Worm (Caenorhabditis elegans) whole organism, dauer: Measurements from ENCODE around the gene K01G12.3.

Experiments
- unc-62 ChIP-seq: sonication (generic microtip); optimal IDR thresholded peaks from 2 replicates; lab custom pipeline; 2017; ENCODE audit warnings: missing biosample characterization, missing genetic modification reagents, missing genetic modification characterization

The K01G12.3 gene

DNA sequence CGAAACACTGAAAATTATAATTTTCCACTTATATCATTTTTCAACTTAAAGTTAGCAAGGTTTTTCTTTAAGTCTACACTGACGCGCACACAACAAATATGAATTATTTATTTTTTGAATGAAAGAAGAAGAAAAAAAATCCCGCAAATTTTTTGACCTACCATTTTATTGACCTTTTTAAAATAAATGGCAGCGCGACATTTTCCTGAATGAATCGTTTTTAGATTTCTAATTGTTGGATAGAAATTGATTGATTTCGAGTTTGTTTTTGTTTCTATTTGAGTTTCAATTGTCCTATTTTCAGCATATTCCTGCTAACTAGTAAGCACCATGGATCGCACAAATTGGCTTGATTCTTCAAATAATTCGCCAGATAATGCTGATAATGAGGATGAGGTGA lies at the start of gene K01G12.3:
Gene K01G12.3, plus strand, starts transcription at position 301 of the 400 bp plus-strand sequence.
- TF ChIP-seq unc-62 (GFP tag; lab: Kevin White, UChicago) = no peak

DNA sequence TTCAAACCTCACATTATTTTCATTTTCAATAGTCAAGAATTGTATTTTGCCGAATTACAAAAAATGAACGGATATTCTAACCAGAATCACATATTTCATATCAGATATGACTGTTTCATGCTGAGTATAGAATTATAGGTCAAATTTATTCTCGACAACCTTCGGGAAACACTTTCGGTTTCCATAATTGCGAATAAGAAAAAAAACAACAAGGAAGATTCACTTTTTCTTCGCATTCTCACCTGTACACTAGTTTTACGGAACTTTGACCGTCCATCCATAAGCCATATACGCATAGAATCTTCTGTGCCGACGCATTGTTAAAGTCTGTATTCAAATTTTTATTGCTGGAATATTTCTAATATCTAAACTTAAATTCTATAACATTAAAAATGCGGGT lies 47.7 kb upstream of the K01G12.3 start, which contains the start of gene oac-37:
Gene oac-37, plus strand, starts transcription at position 301 of the 400 bp plus-strand sequence.
- no peak for TF ChIP-seq unc-62 (GFP tag; lab: Kevin White, UChicago)

DNA sequence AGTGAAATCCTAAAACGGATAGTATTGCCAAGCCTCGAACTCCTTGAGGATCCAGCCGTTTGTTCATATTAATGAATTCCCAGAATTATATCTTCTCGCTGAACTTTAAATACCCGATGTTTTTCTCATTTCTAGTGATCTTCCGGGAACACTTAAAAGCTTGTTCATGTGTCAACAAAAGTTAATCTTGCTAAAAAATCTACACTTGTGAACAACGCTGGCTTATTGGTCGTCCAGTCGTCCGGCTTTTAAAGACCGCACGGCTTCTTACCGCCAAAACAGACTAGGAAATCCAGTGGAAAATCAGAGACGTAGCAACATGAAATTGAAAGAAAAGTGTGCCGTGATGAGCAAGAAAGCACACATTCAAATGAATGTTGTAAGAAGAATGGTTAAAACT lies 40.0 kb upstream of the K01G12.3 start, which contains the start of gene oac-38:
Gene oac-38, minus strand, starts transcription at position 101 of the 400 bp plus-strand sequence.
- no peak for TF ChIP-seq unc-62 (GFP tag; lab: Kevin White, UChicago)

DNA sequence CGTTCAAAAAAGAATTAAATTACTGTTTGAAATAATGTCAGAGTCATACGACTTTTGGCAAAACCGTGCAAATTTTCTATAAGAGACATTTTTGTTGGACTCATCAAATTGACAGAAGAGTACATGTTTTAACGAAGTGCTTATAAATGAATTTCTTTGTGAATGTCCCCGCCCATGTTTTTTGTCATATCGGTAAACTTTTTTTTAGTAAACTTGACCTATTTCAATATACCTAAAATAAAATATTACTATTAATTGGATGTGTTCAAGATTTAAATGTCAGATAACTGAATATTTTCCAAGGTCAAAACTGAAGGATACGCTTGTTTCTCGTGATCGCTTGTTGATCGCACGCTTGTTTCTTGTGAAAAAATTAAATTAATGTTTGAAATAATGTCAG lies 35.2 kb upstream of the K01G12.3 start, which contains the start of gene R05A10.8:
Gene R05A10.8, minus strand, starts transcription at position 101 of the 400 bp plus-strand sequence.
- no peak for TF ChIP-seq unc-62 (GFP tag; lab: Kevin White, UChicago)

DNA sequence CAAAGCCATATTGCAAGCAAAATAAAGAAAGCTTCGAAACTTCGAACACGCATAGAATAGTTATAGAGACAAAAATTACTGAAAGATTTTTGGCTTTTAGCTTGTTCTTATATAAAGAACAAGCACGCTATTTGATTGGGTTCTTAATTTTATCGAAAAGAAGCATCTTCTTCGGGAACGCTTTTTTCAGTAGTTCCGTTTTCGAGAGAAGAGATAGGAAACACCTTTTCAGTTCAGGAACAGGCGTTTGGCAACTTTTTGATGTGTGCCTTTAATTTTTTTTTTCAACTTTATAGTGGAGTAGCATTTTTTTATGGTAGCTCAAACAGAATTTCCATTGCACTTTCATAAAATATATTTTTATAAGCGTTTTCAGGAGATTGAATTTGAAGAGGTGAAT lies 30.5 kb upstream of the K01G12.3 start, which contains the start of gene R05A10.7:
Gene R05A10.7, minus strand, starts transcription at position 101 of the 400 bp plus-strand sequence.
- no peak for TF ChIP-seq unc-62 (GFP tag; lab: Kevin White, UChicago)

DNA sequence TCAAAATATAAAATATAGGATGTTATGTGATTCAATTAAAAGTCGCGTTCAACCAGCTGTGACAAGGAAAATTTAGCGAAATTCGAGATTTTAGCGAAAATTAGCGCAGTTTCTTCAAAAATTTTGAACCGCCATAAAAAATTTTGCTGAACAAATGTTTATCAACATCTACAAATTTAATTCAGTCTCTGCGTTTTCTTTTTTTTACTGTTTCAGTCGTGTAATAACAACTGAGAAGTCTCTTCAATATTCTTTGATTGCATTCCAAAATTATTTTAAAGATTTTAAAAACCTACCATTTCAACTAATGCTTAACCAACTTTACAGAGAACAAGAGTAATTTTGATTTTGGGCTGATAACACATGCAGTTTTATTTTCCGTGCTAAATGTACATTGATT lies 29.2 kb upstream of the K01G12.3 start:
- TF ChIP-seq unc-62 (GFP tag; lab: Kevin White, UChicago) = no peak

DNA sequence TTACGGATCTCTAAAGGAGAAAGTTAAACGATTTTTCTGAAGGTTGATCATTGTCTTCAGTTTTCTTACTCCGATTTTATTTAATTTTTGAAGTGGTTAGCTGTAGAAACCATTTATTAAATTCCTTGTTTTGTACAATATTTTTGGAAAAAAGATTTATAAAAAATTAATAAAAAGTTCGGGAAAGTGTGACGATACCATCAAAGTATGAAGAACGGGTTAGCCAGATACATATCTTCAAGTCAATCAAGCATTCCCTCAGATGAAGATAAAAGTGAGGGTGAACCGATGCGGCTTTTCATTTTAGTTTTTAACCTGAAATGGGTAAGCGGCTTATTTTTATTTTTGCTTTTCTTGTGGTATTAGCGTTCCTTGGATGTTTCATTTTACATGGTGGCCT lies 27.8 kb upstream of the K01G12.3 start, which contains the start of gene R05A10.6:
Gene R05A10.6, plus strand, starts transcription at position 301 of the 400 bp plus-strand sequence.
- no peak for TF ChIP-seq unc-62 (GFP tag; lab: Kevin White, UChicago)

DNA sequence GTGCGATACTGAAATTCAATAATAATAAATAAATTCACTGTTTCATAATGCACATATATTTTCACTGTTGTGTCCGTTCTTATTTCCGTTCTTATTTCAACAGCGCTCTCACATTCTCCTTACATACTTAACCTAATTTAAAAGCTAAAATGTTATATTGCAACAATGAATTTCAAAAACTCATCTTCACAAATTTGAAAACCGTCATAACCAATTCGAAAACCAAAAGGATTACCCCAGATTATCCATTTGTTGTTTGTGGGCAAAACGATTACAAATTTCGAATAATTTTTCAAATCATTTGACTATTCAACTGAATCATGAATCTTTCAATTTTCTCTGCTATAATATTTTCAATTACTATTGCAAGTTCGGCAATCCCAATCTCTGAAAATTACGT lies 21.1 kb upstream of the K01G12.3 start, which contains the start of gene R05A10.4:
Gene R05A10.4, plus strand, starts transcription at position 301 of the 400 bp plus-strand sequence.
- no peak for TF ChIP-seq unc-62 (GFP tag; lab: Kevin White, UChicago)

DNA sequence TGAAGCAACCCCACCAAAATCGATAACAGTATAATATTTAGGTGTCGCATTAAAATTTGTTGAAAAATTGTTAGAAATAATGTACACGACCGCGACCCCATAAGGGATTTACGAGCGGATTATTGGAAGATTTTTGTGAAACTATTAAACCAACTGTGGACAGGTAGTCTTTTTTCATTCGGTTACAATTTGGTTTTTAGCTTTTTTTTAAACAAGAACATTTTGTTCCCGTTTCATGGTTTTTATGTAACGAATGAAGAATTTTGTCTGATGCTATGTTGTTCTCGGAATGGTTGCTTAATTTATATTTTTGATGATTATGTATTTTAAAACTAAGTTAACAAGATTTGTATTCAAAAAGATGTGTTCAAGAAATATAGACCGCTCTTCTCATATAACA lies 16.9 kb upstream of the K01G12.3 start, which contains the start of gene R05A10.3:
Gene R05A10.3, minus strand, starts transcription at position 101 of the 400 bp plus-strand sequence.
- TF ChIP-seq unc-62 (GFP tag; lab: Kevin White, UChicago) = no peak

DNA sequence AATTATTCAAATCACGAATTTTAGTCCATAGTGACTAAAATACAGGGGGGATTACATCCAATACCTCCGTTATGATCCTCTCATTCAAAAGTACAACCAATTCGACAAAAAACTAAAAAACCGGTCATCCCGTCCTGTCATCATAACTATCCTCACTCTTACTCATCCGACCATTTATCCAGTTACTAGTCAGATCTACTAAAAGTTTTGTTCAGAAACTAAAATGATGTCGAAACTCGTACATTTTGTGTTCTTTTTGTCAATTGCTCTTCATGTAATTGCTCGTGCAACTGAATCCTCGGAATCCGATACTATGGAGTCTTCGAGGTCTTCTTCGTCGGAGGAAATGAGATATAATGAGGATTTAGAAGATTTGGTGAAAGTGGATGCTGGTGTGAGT lies 16.2 kb upstream of the K01G12.3 start, which contains the start of gene R05A10.2:
Gene R05A10.2, plus strand, starts transcription at position 214 of the 400 bp plus-strand sequence.
- TF ChIP-seq unc-62 (GFP tag; lab: Kevin White, UChicago) = no peak

DNA sequence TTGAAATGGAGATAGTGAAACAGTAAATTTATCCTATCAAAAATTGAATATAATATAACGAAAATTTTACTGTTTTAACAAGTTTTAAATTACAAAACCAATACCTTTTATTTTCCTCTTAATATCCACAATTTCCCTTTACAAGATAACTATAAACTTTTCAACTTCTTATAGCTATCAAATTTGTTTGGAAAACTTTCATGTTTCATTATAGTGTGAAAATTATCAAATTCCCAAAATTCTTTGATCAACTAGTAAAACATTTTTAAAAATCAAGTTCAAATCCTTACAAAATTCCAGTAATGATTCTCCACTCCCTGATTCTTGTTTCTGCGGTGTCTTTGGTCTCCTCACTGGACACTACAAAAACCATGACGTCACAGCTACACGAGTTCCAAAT lies 11.2 kb upstream of the K01G12.3 start, which contains the start of gene R05A10.1:
Gene R05A10.1, plus strand, starts transcription at position 301 of the 400 bp plus-strand sequence.
- no peak for TF ChIP-seq unc-62 (GFP tag; lab: Kevin White, UChicago)

DNA sequence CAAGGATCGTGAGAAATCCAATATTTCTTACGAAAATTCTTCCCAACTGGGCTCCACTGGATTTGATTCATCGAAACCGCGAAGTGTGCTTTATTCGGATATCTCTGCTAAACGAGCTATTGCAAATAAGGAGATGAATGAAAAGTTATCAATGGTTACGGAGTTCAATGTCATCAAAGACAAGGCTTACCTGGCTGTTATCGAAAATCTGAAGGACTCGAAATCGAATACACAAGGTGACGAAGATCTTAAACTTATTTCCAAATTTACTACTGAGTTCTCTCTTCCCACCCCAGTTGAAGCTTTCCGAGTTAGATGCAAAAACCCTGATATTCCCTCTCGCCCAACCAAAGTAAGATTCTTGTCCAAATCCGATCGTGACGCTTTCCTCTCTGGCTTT lies 7.0 kb upstream of the K01G12.3 start:
- TF ChIP-seq unc-62 (GFP tag; lab: Kevin White, UChicago) = no peak

DNA sequence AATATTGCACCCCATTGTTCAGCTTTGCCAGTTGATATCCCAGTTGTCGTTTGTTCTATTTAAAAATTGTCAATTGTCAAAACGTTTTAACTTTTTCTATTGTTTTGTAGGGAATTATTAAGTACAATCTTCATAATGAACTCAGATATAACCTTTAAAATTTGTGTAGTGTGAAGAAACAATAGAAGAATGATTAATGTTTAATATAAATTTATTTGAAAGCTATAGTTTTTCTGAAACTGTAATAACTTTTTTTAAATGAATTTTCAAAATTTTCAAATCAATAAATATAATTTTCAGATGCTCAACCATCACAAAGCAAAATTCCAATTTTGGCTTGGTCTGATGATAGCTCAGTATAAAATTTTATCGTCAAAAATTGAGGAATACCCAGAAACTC lies 1.4 kb upstream of the K01G12.3 start, which contains the start of gene K01G12.22:
Gene K01G12.22, plus strand, starts transcription at position 301 of the 400 bp plus-strand sequence.
- TF ChIP-seq unc-62 (GFP tag; lab: Kevin White, UChicago) = no peak

DNA sequence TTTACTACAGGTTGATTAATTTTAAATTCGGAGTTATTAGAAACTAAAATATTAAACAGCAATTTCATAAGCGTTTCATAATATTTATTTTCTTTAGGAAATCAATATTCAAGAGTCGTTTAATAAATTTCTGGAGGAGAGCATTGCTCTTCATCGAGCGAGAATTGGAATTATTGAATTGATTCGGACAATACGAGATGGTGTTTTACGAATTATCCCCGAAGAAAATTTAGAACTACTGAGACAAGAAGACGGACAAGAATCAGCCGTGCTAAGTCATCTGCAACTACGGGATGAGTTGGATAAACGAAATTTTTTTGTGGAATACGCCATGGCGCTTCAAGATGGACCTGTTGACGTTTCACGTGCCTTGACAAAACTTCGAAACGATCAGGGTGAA lies 1.0 kb downstream of the K01G12.3 start:
- no peak for TF ChIP-seq unc-62 (GFP tag; lab: Kevin White, UChicago)

DNA sequence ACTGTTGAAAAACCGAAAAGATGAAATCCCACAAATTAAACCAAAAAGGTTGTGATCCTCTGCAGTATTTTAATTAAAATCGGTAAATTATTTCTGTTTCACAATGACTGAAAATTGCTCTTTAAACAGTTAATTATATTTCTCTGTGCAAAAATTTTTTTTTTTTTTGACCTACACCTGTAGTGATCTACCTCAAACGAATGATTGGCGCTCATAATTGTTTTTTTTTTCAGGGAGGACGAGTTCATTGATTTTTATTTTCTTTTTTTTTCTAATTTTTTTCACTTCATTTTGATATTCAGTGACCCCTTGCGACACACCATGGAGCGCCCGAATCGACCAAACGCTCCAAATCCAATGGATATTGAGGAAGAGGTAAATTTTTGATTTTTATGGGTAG lies 2.9 kb downstream of the K01G12.3 start, which contains the start of gene F02H6.2:
Gene F02H6.2, plus strand, starts transcription at position 301 of the 400 bp plus-strand sequence.
- no peak for TF ChIP-seq unc-62 (GFP tag; lab: Kevin White, UChicago)

DNA sequence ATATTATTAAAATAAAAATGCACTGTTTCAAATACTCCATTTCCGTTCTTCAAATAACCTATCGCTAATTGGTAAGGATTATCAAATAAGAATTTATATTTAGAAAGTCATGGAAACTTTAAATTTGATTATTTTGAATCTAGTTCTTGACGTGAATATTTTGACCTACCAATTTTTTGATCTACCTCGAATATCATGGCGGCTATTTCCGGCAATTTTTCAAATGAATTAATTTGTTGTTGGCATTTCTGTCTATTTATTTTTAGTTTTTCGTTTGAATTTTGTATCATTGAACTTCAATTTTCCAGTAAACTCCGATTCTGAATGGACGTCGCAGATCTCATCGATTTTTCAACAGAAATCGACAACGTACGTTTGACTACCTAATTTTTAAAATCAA lies 9.9 kb downstream of the K01G12.3 start, which contains the start of gene F02H6.3:
Gene F02H6.3, plus strand, starts transcription at position 266 of the 400 bp plus-strand sequence.
- TF ChIP-seq unc-62 (GFP tag; lab: Kevin White, UChicago) = no peak

DNA sequence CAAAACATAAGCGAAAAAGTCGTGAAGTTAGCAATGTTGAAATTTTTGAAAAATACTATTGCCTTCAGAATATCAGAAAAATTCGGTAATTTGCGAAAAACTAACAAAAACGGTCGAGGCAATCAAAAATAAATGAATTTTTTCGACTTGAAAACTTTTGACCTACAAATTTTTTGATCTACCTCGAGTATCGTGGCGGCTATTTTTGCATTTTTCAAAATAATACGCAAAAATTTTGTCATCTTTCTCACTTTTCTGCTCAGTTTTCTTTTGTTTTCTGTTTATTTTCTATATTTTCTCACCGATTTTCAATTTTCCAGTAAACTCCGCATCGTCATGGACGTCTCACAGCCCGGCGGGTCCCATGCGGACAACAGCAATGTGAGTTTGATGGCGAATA lies 22.5 kb downstream of the K01G12.3 start:
- TF ChIP-seq unc-62 (GFP tag; lab: Kevin White, UChicago) = no peak
